Worm (Caenorhabditis elegans) whole organism, early embryonic: ENCODE measurements around the gene sec-61.G.

Source experiments
- ama-1 ChIP-seq: fragments of 150-350 bp; optimal IDR thresholded peaks from 2 replicates; lab custom pipeline; 2014
- ets-7 ChIP-seq: sonication (generic microtip); optimal IDR thresholded peaks from 2 replicates; lab custom pipeline; 2016; ENCODE audit warnings: missing genotype, missing genetic modification characterization, missing compliant biosample characterization
- hmbx-1 ChIP-seq: sonication (generic microtip); optimal IDR thresholded peaks from 2 replicates; lab custom pipeline; 2016; ENCODE audit warnings: mild to moderate bottlenecking, missing genetic modification characterization, missing compliant biosample characterization
- hmg-4 ChIP-seq: fragments of 200-800 bp; sonication (Bioruptor generic); optimal IDR thresholded peaks from 2 replicates; lab custom pipeline; 2018; ENCODE audit warnings: mild to moderate bottlenecking, missing genetic modification characterization, missing compliant biosample characterization
- hnd-1 ChIP-seq: sonication (generic microtip); optimal IDR thresholded peaks from 2 replicates; lab custom pipeline; 2016; ENCODE audit warnings: missing genetic modification characterization, missing compliant biosample characterization
- scrt-1 ChIP-seq: fragments of 200-800 bp; sonication (Bioruptor generic); IDR thresholded peaks from 2 replicates; pipeline ENCODE4 v1.3.6; 2022; ENCODE audit warnings: missing genetic modification characterization, missing compliant biosample characterization
- tbx-37 ChIP-seq: fragments of 200-800 bp; sonication (Bioruptor generic); conservative IDR thresholded peaks from 2 replicates; pipeline ENCODE4 v1.3.6; 2022; ENCODE audit warnings: missing genetic modification reagents, missing genetic modification characterization, missing compliant biosample characterization

- TF ChIP-seq hmg-4 (GFP tag; lab: Kevin White, UChicago) = no peak
- TF ChIP-seq tbx-37 (GFP tag; lab: Robert Waterston, UW) = peak; percentile 69
- no peak for TF ChIP-seq ama-1
- TF ChIP-seq hnd-1 (tag; lab: Kevin White, UChicago) = no peak
- no peak for TF ChIP-seq ets-7 (tag; lab: Kevin White, UChicago)
- TF ChIP-seq hmbx-1 (tag; lab: Kevin White, UChicago) = no peak
- no peak for TF ChIP-seq scrt-1
Observed at ce11 chrV:10894601-10895000, 2.3 kb downstream of the sec-61.G start, which contains the start of the genes F32D8.14 and F32D8.5.
